Worm (Caenorhabditis elegans) whole organism, young adult: ENCODE results near the gene T16G1.3.

Experiments used
- B0019.2 ChIP-seq: fragments of 200-800 bp; sonication (Bioruptor generic); conservative IDR thresholded peaks from 2 replicates; pipeline ENCODE4 v1.3.6; 2022; ENCODE audit warnings: missing genetic modification reagents, missing genetic modification characterization, missing compliant biosample characterization
- B0261.1 ChIP-seq: sonication (generic microtip); optimal IDR thresholded peaks from 2 replicates; lab custom pipeline; 2016; ENCODE audit warnings: mild to moderate bottlenecking, missing genetic modification characterization, moderate library complexity, missing compliant biosample characterization
- C17E4.6 ChIP-seq: fragments of 200-800 bp; sonication (Bioruptor generic); IDR thresholded peaks from 2 replicates; pipeline ENCODE4 v1.3.6; 2022; ENCODE audit warnings: missing genetic modification reagents, missing genetic modification characterization, missing compliant biosample characterization
- D2030.7 ChIP-seq: fragments of 200-800 bp; sonication (Bioruptor generic); IDR thresholded peaks from 2 replicates; pipeline ENCODE4 v1.3.6; 2022; ENCODE audit warnings: missing genetic modification reagents, missing genetic modification characterization, missing compliant biosample characterization
- F22D6.2 ChIP-seq: sonication (generic microtip); optimal IDR thresholded peaks from 2 replicates; lab custom pipeline; 2016; ENCODE audit warnings: mild to moderate bottlenecking, missing genetic modification characterization, missing compliant biosample characterization
- F23B12.7 ChIP-seq: sonication (generic microtip); optimal IDR thresholded peaks from 2 replicates; lab custom pipeline; 2017; ENCODE audit warnings: missing genetic modification characterization, mild to moderate bottlenecking, missing compliant biosample characterization, antibody characterized with exemption, moderate library complexity; ENCODE audit not compliant: insufficient read depth
- F33H1.4 ChIP-seq: fragments of 200-800 bp; sonication (Bioruptor generic); IDR thresholded peaks from 2 replicates; pipeline ENCODE4 v1.3.6; 2022; ENCODE audit warnings: missing genetic modification reagents, missing genetic modification characterization, missing compliant biosample characterization
- K11D2.4 ChIP-seq: fragments of 200-800 bp; sonication (Bioruptor generic); IDR thresholded peaks from 2 replicates; pipeline ENCODE4 v1.3.6; 2022; ENCODE audit warnings: missing genetic modification reagents, missing genetic modification characterization, missing compliant biosample characterization
- Y67H2A.10 ChIP-seq: fragments of 200-800 bp; sonication (Bioruptor generic); conservative IDR thresholded peaks from 2 replicates; pipeline ENCODE4 v1.3.6; 2022; ENCODE audit warnings: missing genetic modification reagents, missing genetic modification characterization, missing compliant biosample characterization
- Y95B8A.8 ChIP-seq: fragments of 200-800 bp; sonication (Bioruptor generic); IDR thresholded peaks from 2 replicates; pipeline ENCODE4 v1.3.6; 2022; ENCODE audit warnings: missing genetic modification reagents, missing genetic modification characterization, missing compliant biosample characterization
- akir-1 ChIP-seq: fragments of 200-800 bp; sonication (Bioruptor generic); optimal IDR thresholded peaks from 2 replicates; lab custom pipeline; 2018; ENCODE audit warnings: mild to moderate bottlenecking, missing genetic modification characterization, moderate library complexity, missing compliant biosample characterization
- ama-1 ChIP-seq, 3 experiments: fragments of 150-350 bp in 1 of 3; sonication (generic microtip) in 2 of 3; optimal IDR thresholded peaks; 2 replicates each; lab custom pipeline; 2014 to 2018; ENCODE audit warnings: missing biosample characterization in 2 of 3, missing genetic modification characterization in 2 of 3, missing genetic modification reagents in 2 of 3
- bed-1 ChIP-seq: fragments of 200-800 bp; sonication (Bioruptor generic); IDR thresholded peaks from 2 replicates; pipeline ENCODE4 v1.3.6; 2022; ENCODE audit warnings: missing genetic modification reagents, missing genetic modification characterization, missing compliant biosample characterization
- ccch-3 ChIP-seq: fragments of 200-800 bp; sonication (Bioruptor generic); optimal IDR thresholded peaks from 2 replicates; lab custom pipeline; 2018; ENCODE audit warnings: mild to moderate bottlenecking, missing genetic modification characterization, missing compliant biosample characterization
- cebp-1 ChIP-seq, 2 experiments: fragments of 200-800 bp in 1 of 2; sonication (Bioruptor generic) in 1 of 2; sonication (generic microtip) in 1 of 2; IDR thresholded peaks in 1 of 2; optimal IDR thresholded peaks in 1 of 2; 2 replicates each; pipeline versions ENCODE4 v1.3.6 to Lab custom; 2017 to 2022; ENCODE audit warnings: missing compliant biosample characterization in 2 of 2, missing genetic modification characterization in 2 of 2, mild to moderate bottlenecking in 1 of 2, missing genetic modification reagents in 1 of 2, moderate library complexity in 1 of 2
- cebp-2 ChIP-seq: fragments of 200-800 bp; sonication (Bioruptor generic); IDR thresholded peaks from 2 replicates; pipeline ENCODE4 v1.3.6; 2022; ENCODE audit warnings: missing genetic modification characterization, missing compliant biosample characterization
- ceh-58 ChIP-seq: fragments of 200-800 bp; sonication (Bioruptor generic); IDR thresholded peaks from 2 replicates; pipeline ENCODE4 v1.3.6; 2022; ENCODE audit warnings: missing genetic modification characterization, missing compliant biosample characterization
- die-1 ChIP-seq: sonication (generic microtip); optimal IDR thresholded peaks from 2 replicates; lab custom pipeline; 2016; ENCODE audit warnings: missing genotype, mild to moderate bottlenecking, missing genetic modification characterization, missing compliant biosample characterization
- ets-4 ChIP-seq: fragments of 200-800 bp; sonication (Bioruptor generic); optimal IDR thresholded peaks from 2 replicates; lab custom pipeline; 2018; ENCODE audit warnings: mild to moderate bottlenecking, missing genetic modification characterization, missing compliant biosample characterization
- hlh-12 ChIP-seq: sonication (generic microtip); optimal IDR thresholded peaks from 2 replicates; lab custom pipeline; 2016; ENCODE audit warnings: missing genetic modification characterization, missing compliant biosample characterization
- hlh-26 ChIP-seq: fragments of 200-800 bp; sonication (Bioruptor generic); conservative IDR thresholded peaks from 2 replicates; pipeline ENCODE4 v1.3.6; 2022; ENCODE audit warnings: missing genetic modification reagents, missing genetic modification characterization, missing compliant biosample characterization
- hrde-1 ChIP-seq: sonication (generic microtip); optimal IDR thresholded peaks from 2 replicates; lab custom pipeline; 2016; ENCODE audit warnings: missing genetic modification characterization, mild to moderate bottlenecking, missing compliant biosample characterization, moderate library complexity, missing genotype, missing genetic modification reagents, borderline replicate concordance
- lag-1 ChIP-seq: fragments of 200-800 bp; sonication (Bioruptor generic); IDR thresholded peaks from 2 replicates; pipeline ENCODE4 v1.3.6; 2022; ENCODE audit warnings: missing genetic modification reagents, missing genetic modification characterization, missing compliant biosample characterization
- let-526 ChIP-seq: fragments of 200-800 bp; sonication (Bioruptor generic); IDR thresholded peaks from 2 replicates; pipeline ENCODE4 v1.3.6; 2022; ENCODE audit warnings: missing genetic modification reagents, missing genetic modification characterization, missing compliant biosample characterization
- lin-35 ChIP-seq, 3 experiments: fragments of 150-350 bp in 2 of 3; sonication (generic microtip) in 1 of 3; optimal IDR thresholded peaks; 2 replicates each; lab custom pipeline; 2014 to 2018; ENCODE audit warnings: missing biosample characterization in 3 of 3, missing genetic modification characterization in 3 of 3, missing genetic modification reagents in 3 of 3
- lir-1 ChIP-seq: fragments of 200-800 bp; sonication (Bioruptor generic); conservative IDR thresholded peaks from 2 replicates; pipeline ENCODE4 v1.3.6; 2022; ENCODE audit warnings: missing genetic modification reagents, missing genetic modification characterization, missing compliant biosample characterization
- lsy-27 ChIP-seq: sonication (generic microtip); optimal IDR thresholded peaks from 2 replicates; lab custom pipeline; 2017; ENCODE audit warnings: missing genetic modification characterization, mild to moderate bottlenecking, missing compliant biosample characterization, antibody characterized with exemption, missing genotype, borderline replicate concordance; ENCODE audit not compliant: insufficient read depth
- madf-10 ChIP-seq: sonication (generic microtip); optimal IDR thresholded peaks from 2 replicates; lab custom pipeline; 2016; ENCODE audit warnings: mild to moderate bottlenecking, missing genetic modification characterization, missing compliant biosample characterization
- madf-8 ChIP-seq: fragments of 200-800 bp; sonication (Bioruptor generic); conservative IDR thresholded peaks from 2 replicates; pipeline ENCODE4 v1.3.6; 2022; ENCODE audit warnings: missing genetic modification reagents, missing genetic modification characterization, missing compliant biosample characterization
- mcd-1 ChIP-seq: fragments of 200-800 bp; sonication (Bioruptor generic); IDR thresholded peaks from 2 replicates; pipeline ENCODE4 v1.3.6; 2022; ENCODE audit warnings: missing genetic modification reagents, missing genetic modification characterization, missing compliant biosample characterization
- nhr-27 ChIP-seq: fragments of 200-800 bp; sonication (Bioruptor generic); optimal IDR thresholded peaks from 2 replicates; lab custom pipeline; 2018; ENCODE audit warnings: mild to moderate bottlenecking, missing genetic modification characterization, moderate library complexity, missing compliant biosample characterization
- nhr-80 ChIP-seq: sonication (generic microtip); optimal IDR thresholded peaks from 2 replicates; lab custom pipeline; 2016; ENCODE audit warnings: missing genetic modification characterization, missing compliant biosample characterization
- pbrm-1 ChIP-seq: fragments of 200-800 bp; sonication (Bioruptor generic); IDR thresholded peaks from 2 replicates; pipeline ENCODE4 v1.3.6; 2022; ENCODE audit warnings: missing genetic modification reagents, missing genetic modification characterization, missing compliant biosample characterization
- zfh-2 ChIP-seq: fragments of 200-800 bp; sonication (Bioruptor generic); conservative IDR thresholded peaks from 2 replicates; pipeline ENCODE4 v1.3.6; 2022; ENCODE audit warnings: missing genetic modification reagents, missing genetic modification characterization, missing compliant biosample characterization

T16G1.3 gene

ce11 chrV:12933654-12934053 lies 10.5 kb downstream of the T16G1.3 start:
- TF ChIP-seq nhr-80 (peak; percentile 78), madf-8 (GFP tag; lab: Robert Waterston, UW) (no peak)

DNA sequence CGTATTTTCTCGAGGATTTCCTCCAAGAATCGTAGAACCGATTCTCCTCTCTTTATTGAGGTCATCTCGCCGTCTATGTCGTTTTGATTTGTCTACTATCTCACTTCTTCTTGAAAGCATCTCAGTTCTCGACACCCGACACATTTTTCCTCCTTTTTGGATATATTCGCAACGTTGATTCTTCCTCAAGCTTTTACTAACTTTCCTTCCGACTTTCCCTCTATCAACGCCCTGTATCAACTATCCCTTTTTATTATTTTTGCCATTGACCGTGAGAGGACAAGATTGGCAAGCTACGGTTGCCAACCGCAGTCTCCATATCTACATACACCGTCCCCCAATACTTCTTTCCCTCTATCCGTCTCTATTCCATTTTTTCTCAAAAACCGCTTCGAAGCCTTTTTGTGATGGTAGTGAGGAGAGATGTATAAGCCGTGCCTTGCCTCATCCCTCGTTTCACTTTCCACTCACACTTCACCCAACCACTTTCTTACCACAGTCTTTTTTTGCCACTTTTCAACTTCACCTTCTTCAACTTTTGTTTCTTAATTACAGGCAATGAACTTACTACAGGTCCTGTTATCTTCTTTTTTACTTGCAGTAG lies 15.1 kb downstream of the T16G1.3 start, which contains the start of gene T16G1.2:
TSS of gene T16G1.2 (plus strand) at position 554 of the 604 bp plus-strand sequence.
- no peak for TF ChIP-seq pbrm-1 (GFP tag; lab: Robert Waterston, UW)
- no peak for TF ChIP-seq mcd-1 (GFP tag; lab: Robert Waterston, UW)

- TF ChIP-seq F33H1.4 (GFP tag; lab: Robert Waterston, UW) (no peak), ceh-58 (GFP tag; lab: Robert Waterston, UW) (no peak), cebp-2 (no peak), B0261.1 (tag; lab: Kevin White, UChicago) (no peak), lir-1 (GFP tag; lab: Robert Waterston, UW) (no peak), ccch-3 (GFP tag; lab: Kevin White, UChicago) (no peak), nhr-27 (no peak), lag-1 (GFP tag; lab: Robert Waterston, UW) (no peak), lin-35 (GFP tag; optimal IDR thresholded peaks at IDR 0.05; lab: Kevin White, UChicago) (no peak), hrde-1 (tag; lab: Kevin White, UChicago) (no peak), ama-1 (optimal IDR thresholded peaks at IDR 0.05; lab: Kevin White, UChicago) (no peak), ama-1 (GFP tag; optimal IDR thresholded peaks at IDR 0.05; lab: Kevin White, UChicago) (no peak), madf-10 (tag; lab: Kevin White, UChicago) (no peak), lsy-27 (tag; lab: Kevin White, UChicago) (no peak), B0019.2 (GFP tag; lab: Robert Waterston, UW) (no peak), C17E4.6 (no peak), D2030.7 (GFP tag; lab: Robert Waterston, UW) (no peak), Y67H2A.10 (GFP tag; lab: Robert Waterston, UW) (no peak), die-1 (tag; lab: Kevin White, UChicago) (no peak)
Measured at ce11 chrV:12924128-12924527, 20.0 kb downstream of the T16G1.3 start, which contains the start of gene pqn-67. pqn-67 (plus strand) TSS chrV:12924428.

DNA sequence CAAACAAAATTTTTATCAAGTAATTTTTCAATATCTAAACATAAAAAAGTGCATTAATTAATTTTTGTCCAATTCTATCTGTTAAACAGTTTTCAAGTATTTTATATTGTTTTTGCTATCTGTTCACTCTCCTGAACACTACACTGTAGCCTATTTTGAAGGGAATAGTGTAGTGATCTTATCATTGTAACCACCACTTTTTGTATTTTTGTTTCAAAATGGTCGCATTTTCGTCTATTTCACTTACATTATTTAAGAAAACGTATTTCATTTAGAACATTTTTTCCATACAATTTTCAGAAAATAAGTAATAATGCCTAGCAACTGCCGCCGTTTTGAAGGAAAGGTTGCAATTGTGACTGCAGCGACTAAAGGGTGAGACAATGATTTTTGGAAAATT lies 21.8 kb downstream of the T16G1.3 start, which contains the start of gene dhrs-4:
TSS of gene dhrs-4 (plus strand) at position 301 of the 400 bp plus-strand sequence.
- TF ChIP-seq madf-10 (tag; lab: Kevin White, UChicago), result no peak
- TF ChIP-seq K11D2.4 (GFP tag; lab: Robert Waterston, UW), result no peak
- no peak for TF ChIP-seq let-526 (GFP tag; lab: Robert Waterston, UW)
- no peak for TF ChIP-seq cebp-1 (GFP tag; IDR thresholded peaks at IDR 0.05; lab: Robert Waterston, UW)
- TF ChIP-seq cebp-1 (tag; optimal IDR thresholded peaks at IDR 0.05; lab: Kevin White, UChicago), result no peak
- no peak for TF ChIP-seq F22D6.2 (tag; lab: Kevin White, UChicago)
- no peak for TF ChIP-seq akir-1
- TF ChIP-seq zfh-2 (GFP tag; lab: Robert Waterston, UW), result no peak
- TF ChIP-seq madf-8 (GFP tag; lab: Robert Waterston, UW), result no peak
- no peak for TF ChIP-seq Y95B8A.8
- TF ChIP-seq hlh-12 (tag; lab: Kevin White, UChicago), result no peak
- TF ChIP-seq ets-4 (GFP tag; lab: Kevin White, UChicago), result no peak
- TF ChIP-seq bed-1 (GFP tag; lab: Robert Waterston, UW), result no peak
- TF ChIP-seq hlh-26 (GFP tag; lab: Robert Waterston, UW), result no peak
- TF ChIP-seq lir-1 (GFP tag; lab: Robert Waterston, UW), result no peak
- TF ChIP-seq F23B12.7 (tag; lab: Kevin White, UChicago), result no peak
